Worm (Caenorhabditis elegans) whole organism, midembryonic: ENCODE results near the gene Y38H6C.4.

Experiments
- med-1 ChIP-seq: sonication (generic microtip); optimal IDR thresholded peaks from 2 replicates; lab custom pipeline; 2017; ENCODE audit warnings: missing genetic modification characterization, mild to moderate bottlenecking, missing compliant biosample characterization, antibody characterized with exemption, missing genetic modification reagents; ENCODE audit not compliant: insufficient read depth
- tab-1 ChIP-seq: fragments of 200-800 bp; sonication (Bioruptor generic); IDR thresholded peaks from 2 replicates; pipeline ENCODE4 v1.3.6; 2022; ENCODE audit warnings: missing genetic modification characterization, missing compliant biosample characterization
- ztf-23 ChIP-seq: fragments of 200-800 bp; sonication (Bioruptor generic); IDR thresholded peaks from 2 replicates; pipeline ENCODE4 v1.3.6; 2022; ENCODE audit warnings: missing genetic modification reagents, missing genetic modification characterization, missing compliant biosample characterization

- TF ChIP-seq ztf-23 (GFP tag; lab: Robert Waterston, UW) (no peak), med-1 (GFP tag; lab: Kevin White, UChicago) (no peak), tab-1 (GFP tag; lab: Robert Waterston, UW) (no peak)
These were observed 25.7 kb downstream of the Y38H6C.4 start, which contains the start of the genes calf-1 and rpl-2 for ce11 chrV:20479013-20479739.
